Worm (Caenorhabditis elegans) whole organism, midembryonic: ENCODE data around the gene fbxc-34.
"Not testable (repeated sequence)": the region's sequence is repeated elsewhere in the genome, so short reads cannot be mapped to it uniquely, and the experiment has no call there.

ENCODE experiments used
- T22C8.4 ChIP-seq: fragments of 200-800 bp; sonication (Bioruptor generic); IDR thresholded peaks from 2 replicates; pipeline ENCODE4 v1.3.6; 2022; ENCODE audit warnings: missing genetic modification characterization, missing compliant biosample characterization
- cog-1 ChIP-seq: sonication (generic microtip); optimal IDR thresholded peaks from 2 replicates; lab custom pipeline; 2016; ENCODE audit warnings: missing genetic modification characterization, missing compliant biosample characterization
- flt-1 ChIP-seq: fragments of 200-800 bp; sonication (Bioruptor generic); IDR thresholded peaks from 2 replicates; pipeline ENCODE4 v1.3.6; 2022; ENCODE audit warnings: missing genetic modification characterization, missing compliant biosample characterization
- klf-2 ChIP-seq: fragments of 200-800 bp; sonication (Bioruptor generic); conservative IDR thresholded peaks from 2 replicates; pipeline ENCODE4 v1.3.6; 2022; ENCODE audit warnings: missing genetic modification reagents, missing genetic modification characterization, missing compliant biosample characterization
- med-1 ChIP-seq: sonication (generic microtip); optimal IDR thresholded peaks from 2 replicates; lab custom pipeline; 2017; ENCODE audit warnings: missing genetic modification characterization, mild to moderate bottlenecking, missing compliant biosample characterization, antibody characterized with exemption, missing genetic modification reagents; ENCODE audit not compliant: insufficient read depth
- ref-1 ChIP-seq: fragments of 200-800 bp; sonication (Bioruptor generic); conservative IDR thresholded peaks from 2 replicates; pipeline ENCODE4 v1.3.6; 2022; ENCODE audit warnings: missing genetic modification reagents, missing genetic modification characterization, missing compliant biosample characterization
- tab-1 ChIP-seq: fragments of 200-800 bp; sonication (Bioruptor generic); IDR thresholded peaks from 2 replicates; pipeline ENCODE4 v1.3.6; 2022; ENCODE audit warnings: missing genetic modification characterization, missing compliant biosample characterization
- ztf-23 ChIP-seq: fragments of 200-800 bp; sonication (Bioruptor generic); IDR thresholded peaks from 2 replicates; pipeline ENCODE4 v1.3.6; 2022; ENCODE audit warnings: missing genetic modification reagents, missing genetic modification characterization, missing compliant biosample characterization
- ztf-29 ChIP-seq: fragments of 200-800 bp; sonication (Bioruptor generic); IDR thresholded peaks from 2 replicates; pipeline ENCODE4 v1.3.6; 2022; ENCODE audit warnings: missing genetic modification reagents, missing genetic modification characterization, missing compliant biosample characterization

Gene fbxc-34

ce11 chrII:943773-944172 lies 12.8 kb downstream of the fbxc-34 start, which contains the start of gene clec-43:
Gene clec-43, plus strand, starts transcription at chrII:944066.
- TF ChIP-seq flt-1 (no peak), ref-1 (no peak), T22C8.4 (no peak), ztf-29 (GFP tag; lab: Robert Waterston, UW) (no peak), ztf-23 (GFP tag; lab: Robert Waterston, UW) (no peak), med-1 (GFP tag; lab: Kevin White, UChicago) (no peak), cog-1 (tag; lab: Kevin White, UChicago) (no peak), tab-1 (GFP tag; lab: Robert Waterston, UW) (no peak), klf-2 (GFP tag; lab: Robert Waterston, UW) (no peak)

DNA sequence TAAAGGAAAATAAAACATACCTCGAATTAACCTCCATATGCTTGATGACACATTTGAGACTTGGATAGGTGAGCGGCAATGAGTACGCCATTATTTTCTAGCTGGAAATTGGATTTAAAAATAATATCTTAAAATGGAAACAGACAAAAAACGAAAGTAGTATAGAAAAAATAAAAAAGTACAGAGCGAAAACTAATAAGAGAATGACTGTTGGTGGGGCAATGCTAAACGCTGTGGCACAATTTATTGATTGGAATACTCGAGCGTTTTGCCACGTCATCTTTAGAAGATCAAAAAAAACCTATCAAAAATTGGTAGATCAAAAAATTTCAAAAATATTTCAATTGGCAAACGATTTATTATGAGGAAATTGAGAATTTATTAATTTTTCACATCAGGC lies 17.1 kb downstream of the fbxc-34 start, which contains the start of gene fbxc-32:
fbxc-32 (minus strand) TSS at position 101 of the 400 bp plus-strand sequence.
- TF ChIP-seq ztf-29 (GFP tag; lab: Robert Waterston, UW) (no peak), flt-1 (no peak), cog-1 (tag; lab: Kevin White, UChicago) (no peak), med-1 (GFP tag; lab: Kevin White, UChicago) (no peak), T22C8.4 (no peak), ztf-23 (GFP tag; lab: Robert Waterston, UW) (no peak), tab-1 (GFP tag; lab: Robert Waterston, UW) (no peak), ref-1 (no peak), klf-2 (GFP tag; lab: Robert Waterston, UW) (no peak)

ce11 chrII:950374-950773 lies 19.4 kb downstream of the fbxc-34 start:
- TF ChIP-seq ref-1 (no peak), cog-1 (tag; lab: Kevin White, UChicago) (no peak), ztf-29 (GFP tag; lab: Robert Waterston, UW) (no peak), med-1 (GFP tag; lab: Kevin White, UChicago) (no peak), tab-1 (GFP tag; lab: Robert Waterston, UW) (no peak), T22C8.4 (no peak), flt-1 (no peak), klf-2 (GFP tag; lab: Robert Waterston, UW) (no peak), ztf-23 (GFP tag; lab: Robert Waterston, UW) (no peak)

DNA sequence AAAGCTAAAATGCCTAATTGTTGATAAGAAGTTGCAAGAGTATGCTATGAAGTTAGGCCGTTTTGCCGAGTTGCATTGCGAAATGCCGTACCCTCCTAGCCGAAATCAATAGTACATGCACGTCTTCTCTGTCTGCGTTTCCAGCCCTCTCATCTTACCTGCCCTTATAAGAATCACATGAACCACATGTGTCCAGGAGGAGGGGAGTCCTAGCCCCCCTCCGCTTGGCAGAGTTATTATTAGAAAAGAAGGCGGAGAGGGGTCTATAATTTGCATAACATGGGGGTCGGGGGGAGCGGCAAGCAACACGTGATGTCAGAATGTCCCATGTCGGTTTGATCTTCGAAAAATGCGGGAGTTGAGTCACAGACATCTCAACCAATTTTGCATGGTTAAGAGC lies 22.1 kb downstream of the fbxc-34 start:
- TF ChIP-seq flt-1 (peak; percentile 61; the same call in 1 of the 2 replicates), T22C8.4 (no peak), ztf-29 (GFP tag; lab: Robert Waterston, UW) (0 out of 2 replicates have a peak, but pooled peaks have one; percentile 18), cog-1 (tag; lab: Kevin White, UChicago) (no peak), med-1 (GFP tag; lab: Kevin White, UChicago) (no peak), tab-1 (GFP tag; lab: Robert Waterston, UW) (no peak), klf-2 (GFP tag; lab: Robert Waterston, UW) (no peak), ref-1 (no peak), ztf-23 (GFP tag; lab: Robert Waterston, UW) (no peak)

DNA sequence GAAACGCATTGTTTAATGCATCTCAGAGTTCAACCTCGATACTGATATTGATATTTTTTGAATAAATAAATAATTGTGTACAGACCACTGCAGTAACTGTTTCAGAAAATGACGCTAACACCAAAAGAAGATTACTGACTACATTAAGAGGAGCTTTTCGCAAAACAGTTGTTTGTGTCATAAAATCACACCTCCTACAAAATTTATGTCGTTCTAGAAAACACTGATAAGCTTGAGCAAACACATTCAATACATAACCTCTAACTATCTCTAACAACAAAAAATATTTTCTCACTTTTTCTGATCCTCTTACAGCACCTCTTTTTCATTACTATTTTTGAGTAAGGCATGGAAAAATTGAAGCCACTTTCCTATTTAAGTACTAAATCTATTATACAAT lies 23.7 kb downstream of the fbxc-34 start, which contains the start of gene fbxc-7:
fbxc-7 (plus strand) TSS at position 301 of the 400 bp plus-strand sequence.
- not testable (repeated sequence) for TF ChIP-seq ztf-23 (GFP tag; lab: Robert Waterston, UW); med-1 (GFP tag; lab: Kevin White, UChicago); tab-1 (GFP tag; lab: Robert Waterston, UW)

ce11 chrII:958618-959017 lies 27.6 kb downstream of the fbxc-34 start, which contains the start of gene sdz-4:
Gene sdz-4, plus strand, starts transcription at chrII:958918.
- TF ChIP-seq med-1 (GFP tag; lab: Kevin White, UChicago) = no peak
- no peak for TF ChIP-seq klf-2 (GFP tag; lab: Robert Waterston, UW)

DNA sequence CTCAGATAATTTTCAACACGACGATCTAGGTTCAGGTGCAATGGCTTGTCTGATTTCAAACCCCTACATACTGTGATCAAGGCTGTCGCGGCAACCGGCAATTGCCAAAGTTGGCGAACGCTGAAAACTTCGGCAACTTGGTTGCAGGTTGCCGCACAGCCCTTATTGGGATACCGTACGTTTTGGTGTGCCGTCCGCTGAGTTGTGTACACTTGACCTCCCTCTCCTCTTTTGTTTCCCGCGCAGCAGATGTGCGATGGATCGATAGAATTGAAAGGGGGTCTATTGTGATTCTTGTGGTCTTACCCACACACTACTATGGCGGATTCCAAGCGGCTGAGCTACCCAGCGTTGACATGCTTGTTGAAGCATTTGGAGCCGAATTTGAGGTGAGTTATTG lies 29.2 kb downstream of the fbxc-34 start, which contains the start of the genes C32B5.18 and C32B5.7:
C32B5.18 (plus strand) TSS at position 301 of the 400 bp plus-strand sequence.
C32B5.7 (plus strand) TSS at position 311 of the 400 bp plus-strand sequence.
- TF ChIP-seq ztf-29 (GFP tag; lab: Robert Waterston, UW) (no peak), flt-1 (no peak), med-1 (GFP tag; lab: Kevin White, UChicago) (no peak), T22C8.4 (no peak), cog-1 (tag; lab: Kevin White, UChicago) (no peak)

DNA sequence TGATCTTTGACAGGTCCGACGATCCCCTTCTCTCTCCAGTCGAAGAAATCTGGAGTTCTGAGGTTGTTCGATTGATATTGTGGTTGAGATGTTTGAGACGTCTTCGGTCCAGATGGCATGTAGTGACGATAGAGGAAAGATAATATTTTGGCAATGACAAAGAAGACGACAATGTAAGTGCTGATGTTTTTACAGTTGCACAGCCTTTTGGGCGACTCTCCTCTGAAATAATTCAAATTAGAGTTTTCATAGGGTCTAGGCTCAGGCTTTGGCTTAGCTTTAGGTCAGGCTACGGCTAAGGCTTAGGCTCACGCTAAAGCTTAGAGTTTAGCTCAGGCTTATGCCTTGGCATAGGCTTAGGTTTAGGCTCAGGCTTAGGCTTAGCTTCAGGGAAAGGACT lies 31.0 kb downstream of the fbxc-34 start, which contains the start of gene C32B5.13:
C32B5.13 (minus strand) TSS at position 101 of the 400 bp plus-strand sequence.
- no peak for TF ChIP-seq ztf-29 (GFP tag; lab: Robert Waterston, UW)
- no peak for TF ChIP-seq tab-1 (GFP tag; lab: Robert Waterston, UW)
- TF ChIP-seq T22C8.4 = no peak
- TF ChIP-seq cog-1 (tag; lab: Kevin White, UChicago) = no peak
- no peak for TF ChIP-seq klf-2 (GFP tag; lab: Robert Waterston, UW)
- no peak for TF ChIP-seq ztf-23 (GFP tag; lab: Robert Waterston, UW)
- no peak for TF ChIP-seq flt-1
- TF ChIP-seq ref-1 = no peak
- no peak for TF ChIP-seq med-1 (GFP tag; lab: Kevin White, UChicago)

- not testable (repeated sequence) for TF ChIP-seq ztf-29 (GFP tag; lab: Robert Waterston, UW); flt-1; klf-2 (GFP tag; lab: Robert Waterston, UW)
These were observed 36.0 kb downstream of the fbxc-34 start, which contains the start of gene fbxc-18 for ce11 chrII:966962-967361. Gene fbxc-18, minus strand, starts transcription at chrII:967062.

- not testable (repeated sequence) for TF ChIP-seq klf-2 (GFP tag; lab: Robert Waterston, UW); ref-1; ztf-23 (GFP tag; lab: Robert Waterston, UW)
These were observed 37.1 kb downstream of the fbxc-34 start, which contains the start of gene C32B5.6 for ce11 chrII:968106-968505. Gene C32B5.6, plus strand, starts transcription at chrII:968406.
